Fruit fly (Drosophila melanogaster): ENCODE measurements around the gene Abd-B.

Abd-B gene

DNA sequence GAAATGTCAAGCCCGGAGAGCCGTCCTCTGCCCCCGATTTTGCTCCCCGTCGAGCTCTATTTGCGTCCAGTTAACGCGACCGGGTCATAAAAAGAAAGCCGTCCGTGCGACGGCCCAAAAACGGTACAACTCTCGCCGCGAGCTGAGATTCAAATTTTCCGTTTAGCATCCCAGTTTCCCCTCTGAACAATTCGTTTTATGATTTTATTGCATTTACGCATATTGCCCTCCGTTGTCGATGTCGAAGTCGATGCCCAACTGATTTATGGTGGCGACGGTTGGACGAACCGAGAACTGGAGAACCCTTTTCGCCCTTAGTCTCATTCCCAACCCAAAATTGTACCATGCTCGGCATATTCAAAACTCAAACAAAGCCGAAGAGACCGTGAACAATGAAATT, 20.7 kb downstream of the Abd-B start:
- TF ChIP-seq CG8159 (tag; optimal IDR thresholded peaks at IDR 0.05) (no peak), CG10348 (GFP tag; IDR thresholded peaks at IDR 0.05) (no peak)

dm6 chr3R:16948667-16949066, 23.4 kb downstream of the Abd-B start:
- TF ChIP-seq CG9948 (tag; optimal IDR thresholded peaks at IDR 0.05) (no peak), Pif1A (GFP tag; optimal IDR thresholded peaks at IDR 0.05) (peak; percentile 3), gl (tag; optimal IDR thresholded peaks at IDR 0.05) (peak; percentile 28), CG15710 (tag; optimal IDR thresholded peaks at IDR 0.05) (peak; percentile 23), CG14655 (GFP tag; optimal IDR thresholded peaks at IDR 0.05) (peak; percentile 40), EcR (GFP tag; optimal IDR thresholded peaks at IDR 0.05) (no peak), fd96Ca (GFP tag; IDR thresholded peaks at IDR 0.05) (peak; percentile 85), D1 (tag; optimal IDR thresholded peaks at IDR 0.05) (peak; percentile 12), CG12605 (GFP tag; IDR thresholded peaks at IDR 0.05) (peak; percentile 21; the same call in 1 of the 2 replicates), CG4496 (GFP tag; IDR thresholded peaks at IDR 0.05) (peak; percentile 84), CG13204 (GFP tag; optimal IDR thresholded peaks at IDR 0.05) (no peak), CG32121 (GFP tag; IDR thresholded peaks at IDR 0.05) (peak; percentile 20; the same call in 1 of the 2 replicates), CG8159 (tag; optimal IDR thresholded peaks at IDR 0.05) (peak; percentile 20), Ets98B (GFP tag; IDR thresholded peaks at IDR 0.05) (no peak; the same call in 1 of the 2 replicates), rn (GFP tag; IDR thresholded peaks at IDR 0.05) (peak; percentile 5; the same call in 1 of the 2 replicates), CG34367 (tag; optimal IDR thresholded peaks at IDR 0.05) (peak; percentile 22), CG8301 (tag; optimal IDR thresholded peaks at IDR 0.05) (peak; percentile 21)

dm6 chr3R:16944267-16944666, 27.8 kb downstream of the Abd-B start:
- TF ChIP-seq CG8301 (tag; optimal IDR thresholded peaks at IDR 0.05) (no peak), CG13204 (GFP tag; optimal IDR thresholded peaks at IDR 0.05) (no peak), CG34367 (tag; optimal IDR thresholded peaks at IDR 0.05) (no peak), D1 (tag; optimal IDR thresholded peaks at IDR 0.05) (no peak), CG17806 (tag; optimal IDR thresholded peaks at IDR 0.05) (no peak), gl (tag; optimal IDR thresholded peaks at IDR 0.05) (no peak), Ets98B (GFP tag; IDR thresholded peaks at IDR 0.05) (no peak), rn (GFP tag; IDR thresholded peaks at IDR 0.05) (no peak), EcR (GFP tag; optimal IDR thresholded peaks at IDR 0.05) (no peak), CG8159 (tag; optimal IDR thresholded peaks at IDR 0.05) (no peak), CG10348 (GFP tag; IDR thresholded peaks at IDR 0.05) (no peak), Snoo (tag; optimal IDR thresholded peaks at IDR 0.05) (no peak), fd96Ca (GFP tag; IDR thresholded peaks at IDR 0.05) (no peak), CG32121 (GFP tag; IDR thresholded peaks at IDR 0.05) (no peak), CG12605 (GFP tag; IDR thresholded peaks at IDR 0.05) (no peak), CG4496 (GFP tag; IDR thresholded peaks at IDR 0.05) (no peak), CG14655 (GFP tag; optimal IDR thresholded peaks at IDR 0.05) (no peak), CG15710 (tag; optimal IDR thresholded peaks at IDR 0.05) (no peak), CG9948 (tag; optimal IDR thresholded peaks at IDR 0.05) (no peak)

dm6 chr3R:16941285-16941684, 30.8 kb downstream of the Abd-B start:
- TF ChIP-seq CG8159 (tag; optimal IDR thresholded peaks at IDR 0.05) = peak; percentile 27
- no peak for TF ChIP-seq gl (tag; optimal IDR thresholded peaks at IDR 0.05)
- TF ChIP-seq CG14655 (GFP tag; optimal IDR thresholded peaks at IDR 0.05) = peak; percentile 35

- TF ChIP-seq CG12605 (GFP tag; IDR thresholded peaks at IDR 0.05) (no peak), CG8159 (tag; optimal IDR thresholded peaks at IDR 0.05) (no peak), rn (GFP tag; IDR thresholded peaks at IDR 0.05) (no peak), CG10348 (GFP tag; IDR thresholded peaks at IDR 0.05) (no peak), CG8301 (tag; optimal IDR thresholded peaks at IDR 0.05) (no peak), D1 (tag; optimal IDR thresholded peaks at IDR 0.05) (no peak), CG32121 (GFP tag; IDR thresholded peaks at IDR 0.05) (no peak)
Observed at dm6 chr3R:16940520-16940919, 31.5 kb downstream of the Abd-B start.

DNA sequence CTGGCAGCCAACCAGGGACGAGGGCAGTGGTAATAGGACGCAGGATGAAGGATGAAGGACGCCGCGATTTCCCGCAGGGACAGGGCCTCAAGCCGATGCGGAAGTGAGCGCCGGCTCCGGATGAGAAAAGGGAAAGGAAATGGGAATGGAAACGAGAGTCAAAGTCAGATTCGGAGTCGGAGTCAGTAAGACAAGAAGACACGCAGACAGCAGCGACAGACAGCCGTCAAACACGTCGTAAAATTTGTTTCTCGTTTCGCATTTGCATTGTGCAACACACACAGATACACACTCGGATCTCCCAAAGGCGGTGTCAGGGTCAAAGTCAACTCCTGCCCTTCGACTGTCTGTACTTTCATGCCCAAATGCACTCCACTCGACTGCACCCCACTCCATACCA, 35.7 kb downstream of the Abd-B start:
- TF ChIP-seq Pif1B (GFP tag; optimal IDR thresholded peaks at IDR 0.05) (no peak), Pif1A (GFP tag; optimal IDR thresholded peaks at IDR 0.05) (no peak), gl (tag; optimal IDR thresholded peaks at IDR 0.05) (no peak), CG10348 (GFP tag; IDR thresholded peaks at IDR 0.05) (no peak), CG32121 (GFP tag; IDR thresholded peaks at IDR 0.05) (no peak), fd96Ca (GFP tag; IDR thresholded peaks at IDR 0.05) (no peak), CG8301 (tag; optimal IDR thresholded peaks at IDR 0.05) (no peak)

DNA sequence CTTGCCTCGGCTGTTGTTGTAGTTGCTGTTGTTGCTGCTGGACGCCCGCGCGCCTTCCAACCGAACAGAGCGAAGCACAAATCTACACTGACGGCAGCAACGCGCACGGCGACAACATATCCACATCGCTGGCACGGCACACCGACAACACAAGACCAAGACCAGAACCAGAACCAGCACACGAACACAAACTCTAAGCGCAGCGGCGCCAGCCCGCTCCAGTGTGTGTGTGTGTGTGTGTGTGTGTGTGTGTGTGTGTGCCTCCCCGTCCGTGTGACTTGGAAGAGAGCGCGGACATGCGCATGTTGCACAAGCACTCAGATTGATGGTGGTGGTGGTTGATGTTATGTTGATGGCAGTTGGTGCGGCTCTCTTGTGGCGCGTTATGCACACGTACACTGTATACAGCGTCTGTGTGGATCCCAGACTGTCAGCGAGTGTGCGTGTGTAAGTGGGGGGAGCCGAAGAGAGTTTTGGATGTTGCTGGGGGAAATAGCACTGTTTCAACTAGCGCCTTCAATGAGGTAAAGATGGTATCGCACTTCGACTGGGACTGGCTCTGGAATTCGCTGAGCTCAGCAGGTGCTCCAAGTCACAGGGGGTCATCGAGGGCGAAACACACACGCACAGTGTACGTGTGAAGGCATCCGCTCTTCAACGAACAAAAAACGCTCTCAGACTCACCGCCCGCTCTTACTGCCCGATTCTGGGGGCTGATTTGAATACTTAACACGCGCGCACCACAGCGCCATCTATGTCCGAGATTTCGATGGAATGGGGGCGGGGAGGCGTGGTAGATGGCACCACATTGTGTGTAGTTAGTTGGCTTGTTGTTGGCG, 37.7 kb downstream of the Abd-B start:
- TF ChIP-seq rn (GFP tag; IDR thresholded peaks at IDR 0.05) = no peak
- TF ChIP-seq CG17806 (tag; optimal IDR thresholded peaks at IDR 0.05) = no peak
- no peak for TF ChIP-seq CG10348 (GFP tag; IDR thresholded peaks at IDR 0.05)
- TF ChIP-seq CG13204 (GFP tag; optimal IDR thresholded peaks at IDR 0.05) = peak; percentile 49

Measured in whole organism, pupa.